Fruit fly (Drosophila melanogaster) whole organism, prepupa: ENCODE results near the gene Rpn3.

Source experiments
- CG10631 ChIP-seq: fragments of 200-800 bp; sonication (Bioruptor generic); optimal IDR thresholded peaks from 2 replicates; lab custom pipeline; 2016; ENCODE audit warnings: missing biosample characterization, missing genetic modification characterization
- CG10669 ChIP-seq: fragments of 200-800 bp; sonication (Bioruptor generic); optimal IDR thresholded peaks from 3 replicates; lab custom pipeline; 2018; ENCODE audit warnings: missing biosample characterization, mild to moderate bottlenecking, missing genetic modification characterization, moderate library complexity
- CG11294 ChIP-seq: fragments of 200-800 bp; sonication (Bioruptor generic); IDR thresholded peaks from 2 replicates; pipeline ENCODE4 v1.3.6; 2022; ENCODE audit warnings: missing biosample characterization, missing genetic modification characterization
- CG11762 ChIP-seq: fragments of 200-800 bp; sonication (Bioruptor generic); optimal IDR thresholded peaks from 3 replicates; lab custom pipeline; 2016; ENCODE audit warnings: missing biosample characterization, missing genetic modification characterization; ENCODE audit not compliant: insufficient read depth
- CG11902 ChIP-seq: fragments of 200-800 bp; sonication (Bioruptor generic); optimal IDR thresholded peaks from 3 replicates; lab custom pipeline; 2016; ENCODE audit warnings: missing biosample characterization, missing genetic modification characterization
- CG15336 ChIP-seq: fragments of 200-800 bp; sonication (Bioruptor generic); IDR thresholded peaks from 2 replicates; pipeline ENCODE4 v1.3.6; 2022; ENCODE audit warnings: missing biosample characterization, missing genetic modification characterization
- CG1621 ChIP-seq: fragments of 200-800 bp; sonication (Bioruptor generic); optimal IDR thresholded peaks from 3 replicates; lab custom pipeline; 2018; ENCODE audit warnings: missing biosample characterization, mild to moderate bottlenecking, missing genetic modification characterization
- CG16779 ChIP-seq: fragments of 200-800 bp; sonication (Bioruptor generic); optimal IDR thresholded peaks from 3 replicates; lab custom pipeline; 2017; ENCODE audit warnings: missing biosample characterization, mild to moderate bottlenecking, missing genetic modification characterization
- CG3032 ChIP-seq: fragments of 200-800 bp; optimal IDR thresholded peaks from 2 replicates; lab custom pipeline; 2019; ENCODE audit warnings: missing biosample characterization, mild to moderate bottlenecking, missing genetic modification characterization, moderate library complexity
- CG31627 ChIP-seq: fragments of 200-800 bp; sonication (Bioruptor generic); optimal IDR thresholded peaks from 3 replicates; lab custom pipeline; 2016; ENCODE audit warnings: missing biosample characterization, missing genetic modification characterization
- CG32006 ChIP-seq: fragments of 200-800 bp; sonication (Bioruptor generic); optimal IDR thresholded peaks from 3 replicates; lab custom pipeline; 2017; ENCODE audit warnings: missing biosample characterization, mild to moderate bottlenecking, missing genetic modification characterization
- CG34406 ChIP-seq: fragments of 200-800 bp; sonication (Bioruptor generic); optimal IDR thresholded peaks from 3 replicates; lab custom pipeline; 2016; ENCODE audit warnings: missing biosample characterization, missing genetic modification characterization
- CG6163 ChIP-seq: fragments of 200-800 bp; sonication (Bioruptor generic); IDR thresholded peaks from 3 replicates; pipeline ENCODE4 v1.3.6; 2022; ENCODE audit warnings: missing biosample characterization, missing genetic modification characterization
- CG6276 ChIP-seq: fragments of 200-800 bp; sonication (Bioruptor generic); optimal IDR thresholded peaks from 2 replicates; lab custom pipeline; 2017; ENCODE audit warnings: missing biosample characterization, mild to moderate bottlenecking, missing genetic modification characterization
- CG6792 ChIP-seq: fragments of 200-800 bp; sonication (Bioruptor generic); optimal IDR thresholded peaks from 3 replicates; lab custom pipeline; 2016; ENCODE audit warnings: missing biosample characterization, missing genetic modification characterization
- CG6808 ChIP-seq: fragments of 200-800 bp; sonication (Bioruptor generic); optimal IDR thresholded peaks from 3 replicates; lab custom pipeline; 2017; ENCODE audit warnings: missing biosample characterization, missing genetic modification characterization, mild to moderate bottlenecking, moderate library complexity, missing genetic modification reagents
- CG6854 ChIP-seq: fragments of 200-800 bp; sonication (Bioruptor generic); optimal IDR thresholded peaks from 2 replicates; lab custom pipeline; 2017; ENCODE audit warnings: missing biosample characterization, mild to moderate bottlenecking, missing genetic modification characterization
- CG7368 ChIP-seq: fragments of 200-800 bp; sonication (Bioruptor generic); optimal IDR thresholded peaks from 3 replicates; lab custom pipeline; 2016; ENCODE audit warnings: missing biosample characterization, missing genetic modification characterization
- CG8119 ChIP-seq: fragments of 200-800 bp; sonication (Bioruptor generic); IDR thresholded peaks from 3 replicates; pipeline ENCODE4 v1.3.6; 2022; ENCODE audit warnings: missing biosample characterization, missing genetic modification characterization
- CG8319 ChIP-seq: fragments of 200-800 bp; sonication (Bioruptor generic); optimal IDR thresholded peaks from 3 replicates; lab custom pipeline; 2016; ENCODE audit warnings: missing biosample characterization, missing genetic modification characterization
- CG8632 ChIP-seq: fragments of 200-800 bp; sonication (Bioruptor generic); optimal IDR thresholded peaks from 3 replicates; lab custom pipeline; 2016; ENCODE audit warnings: missing biosample characterization, missing genetic modification characterization
- Eip75B ChIP-seq: fragments of 200-800 bp; sonication (Bioruptor generic); optimal IDR thresholded peaks from 3 replicates; lab custom pipeline; 2016; ENCODE audit warnings: missing biosample characterization, missing genetic modification characterization
- Eip78C ChIP-seq: fragments of 200-800 bp; sonication (Bioruptor generic); peaks from one replicate; lab custom pipeline; 2016; ENCODE audit warnings: missing biosample characterization, missing genetic modification characterization
- Eip93F ChIP-seq: fragments of 200-800 bp; sonication (Bioruptor generic); optimal IDR thresholded peaks from 2 replicates; lab custom pipeline; 2016; ENCODE audit warnings: missing biosample characterization, mild to moderate bottlenecking, missing genetic modification characterization
- Ets21C ChIP-seq: fragments of 200-800 bp; sonication (Bioruptor generic); optimal IDR thresholded peaks from 3 replicates; lab custom pipeline; 2016; ENCODE audit warnings: missing biosample characterization, missing genetic modification characterization
- Ets96B ChIP-seq: fragments of 200-800 bp; optimal IDR thresholded peaks from 2 replicates; lab custom pipeline; 2019; ENCODE audit warnings: missing biosample characterization, mild to moderate bottlenecking, missing genetic modification characterization, moderate library complexity
- Gug ChIP-seq: fragments of 200-800 bp; sonication (Bioruptor generic); IDR thresholded peaks from 2 replicates; pipeline ENCODE4 v1.3.6; 2022; ENCODE audit warnings: missing biosample characterization, missing genetic modification characterization
- Hr39 ChIP-seq: fragments of 200-800 bp; sonication (Bioruptor generic); optimal IDR thresholded peaks from 2 replicates; lab custom pipeline; 2016; ENCODE audit warnings: missing biosample characterization, missing genetic modification characterization
- Hr4 ChIP-seq: fragments of 200-800 bp; sonication (Bioruptor generic); optimal IDR thresholded peaks from 3 replicates; lab custom pipeline; 2016; ENCODE audit warnings: missing biosample characterization, missing genetic modification characterization
- Met ChIP-seq: fragments of 200-800 bp; sonication (Bioruptor generic); optimal IDR thresholded peaks from 3 replicates; lab custom pipeline; 2016; ENCODE audit warnings: missing biosample characterization, missing genetic modification characterization
- OdsH ChIP-seq: fragments of 200-800 bp; sonication (Bioruptor generic); optimal IDR thresholded peaks from 3 replicates; lab custom pipeline; 2016; ENCODE audit warnings: missing biosample characterization, missing genetic modification characterization
- Smox ChIP-seq: fragments of 200-800 bp; sonication (Bioruptor generic); optimal IDR thresholded peaks from 3 replicates; lab custom pipeline; 2016; ENCODE audit warnings: missing biosample characterization, missing genetic modification characterization
- Sox102F ChIP-seq: fragments of 200-800 bp; sonication (Bioruptor generic); optimal IDR thresholded peaks from 2 replicates; lab custom pipeline; 2016; ENCODE audit warnings: missing biosample characterization, mild to moderate bottlenecking, missing genetic modification characterization
- Sox15 ChIP-seq: fragments of 200-800 bp; sonication (Bioruptor generic); optimal IDR thresholded peaks from 3 replicates; lab custom pipeline; 2016; ENCODE audit warnings: missing biosample characterization, missing genetic modification characterization
- achi ChIP-seq: fragments of 200-800 bp; sonication (Bioruptor generic); optimal IDR thresholded peaks from 3 replicates; lab custom pipeline; 2016; ENCODE audit warnings: missing biosample characterization, missing genetic modification characterization
- acj6 ChIP-seq: fragments of 200-800 bp; sonication (Bioruptor generic); optimal IDR thresholded peaks from 3 replicates; lab custom pipeline; 2016; ENCODE audit warnings: missing biosample characterization, missing genetic modification characterization
- cyc ChIP-seq: fragments of 200-800 bp; sonication (Bioruptor generic); optimal IDR thresholded peaks from 3 replicates; lab custom pipeline; 2016; ENCODE audit warnings: missing biosample characterization, missing genetic modification characterization
- dac ChIP-seq: fragments of 200-800 bp; sonication (Bioruptor generic); optimal IDR thresholded peaks from 2 replicates; lab custom pipeline; 2017; ENCODE audit warnings: missing biosample characterization, mild to moderate bottlenecking, missing genetic modification characterization
- eg ChIP-seq: fragments of 200-800 bp; sonication (Bioruptor generic); IDR thresholded peaks from 3 replicates; pipeline ENCODE4 v1.3.6; 2022; ENCODE audit warnings: missing biosample characterization, missing genetic modification characterization
- esn ChIP-seq: fragments of 200-800 bp; sonication (Bioruptor generic); optimal IDR thresholded peaks from 2 replicates; lab custom pipeline; 2016; ENCODE audit warnings: missing biosample characterization, mild to moderate bottlenecking, missing genetic modification characterization, moderate library complexity
- fd85E ChIP-seq: fragments of 200-800 bp; sonication (Bioruptor generic); optimal IDR thresholded peaks from 3 replicates; lab custom pipeline; 2016; ENCODE audit warnings: missing biosample characterization, missing genetic modification characterization
- fkh ChIP-seq: fragments of 200-800 bp; sonication (Bioruptor generic); optimal IDR thresholded peaks from 3 replicates; lab custom pipeline; 2017; ENCODE audit warnings: missing biosample characterization, mild to moderate bottlenecking, missing genetic modification characterization, moderate library complexity
- lz ChIP-seq: fragments of 200-800 bp; sonication (Bioruptor generic); optimal IDR thresholded peaks from 3 replicates; lab custom pipeline; 2016; ENCODE audit warnings: missing biosample characterization, missing genetic modification characterization
- net ChIP-seq: fragments of 200-800 bp; sonication (Bioruptor generic); optimal IDR thresholded peaks from 3 replicates; lab custom pipeline; 2016; ENCODE audit warnings: missing biosample characterization, missing genetic modification characterization
- pdm3 ChIP-seq: fragments of 200-800 bp; sonication (Bioruptor generic); optimal IDR thresholded peaks from 3 replicates; lab custom pipeline; 2016; ENCODE audit warnings: missing biosample characterization, missing genetic modification characterization
- salr ChIP-seq, 2 experiments: fragments of 200-800 bp; sonication (Bioruptor generic); optimal IDR thresholded peaks; 3 replicates each; lab custom pipeline; 2016 to 2018; ENCODE audit warnings: missing biosample characterization in 2 of 2, missing genetic modification characterization in 2 of 2, mild to moderate bottlenecking in 1 of 2
- spab ChIP-seq: fragments of 200-800 bp; sonication (Bioruptor generic); optimal IDR thresholded peaks from 2 replicates; lab custom pipeline; 2017; ENCODE audit warnings: missing biosample characterization, mild to moderate bottlenecking, missing genetic modification characterization, missing genetic modification reagents
- ss ChIP-seq, 2 experiments: fragments of 200-800 bp; sonication (Bioruptor generic); optimal IDR thresholded peaks; 2 replicates in 1 of 2; 3 replicates in 1 of 2; lab custom pipeline; 2017 to 2018; ENCODE audit warnings: mild to moderate bottlenecking in 2 of 2, missing biosample characterization in 2 of 2, missing genetic modification characterization in 2 of 2, moderate library complexity in 1 of 2
- svp ChIP-seq: fragments of 200-800 bp; sonication (Bioruptor generic); peaks from one replicate; lab custom pipeline; 2016; ENCODE audit warnings: missing biosample characterization, missing genetic modification characterization
- topi ChIP-seq: fragments of 200-800 bp; sonication (Bioruptor generic); optimal IDR thresholded peaks from 3 replicates; lab custom pipeline; 2016; ENCODE audit warnings: missing biosample characterization, missing genetic modification characterization
- vri ChIP-seq: fragments of 200-800 bp; sonication (Bioruptor generic); optimal IDR thresholded peaks from 3 replicates; lab custom pipeline; 2016; ENCODE audit warnings: missing biosample characterization, mild to moderate bottlenecking, missing genetic modification characterization

The Rpn3 gene

DNA sequence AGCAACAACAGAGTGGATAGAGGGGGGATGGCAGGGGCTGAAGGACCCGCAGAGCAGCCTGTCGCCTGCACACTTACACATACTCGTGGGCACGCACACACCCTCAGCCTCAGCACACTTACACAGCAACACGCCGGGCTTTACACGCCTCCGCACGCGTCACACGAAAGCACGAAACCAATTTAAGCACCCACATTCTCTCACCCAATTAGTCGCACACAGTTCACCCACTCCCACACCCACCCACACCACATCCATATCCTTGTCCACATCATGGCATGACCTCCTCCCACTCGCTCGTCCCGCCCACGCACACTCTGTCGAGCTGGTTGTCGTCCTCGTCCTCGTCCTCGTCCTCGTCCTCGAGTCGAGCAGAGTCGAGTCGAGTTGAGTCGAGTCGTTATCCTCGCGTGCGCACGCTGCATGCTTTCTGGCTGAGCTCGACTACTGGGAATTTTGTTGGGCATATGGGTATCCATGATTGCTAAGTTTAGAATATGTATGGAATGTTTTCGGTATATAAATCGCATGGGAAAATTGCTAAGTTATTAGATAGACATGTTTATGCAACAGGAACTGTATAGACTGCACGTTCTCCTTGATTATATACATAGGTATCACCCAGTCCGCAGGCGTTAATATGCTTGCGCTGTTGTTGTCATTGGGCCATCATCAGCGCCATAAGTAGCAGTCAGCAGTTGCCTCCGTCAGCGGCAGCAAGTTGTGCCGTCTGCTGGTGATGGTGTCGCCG lies 39.5 kb upstream of the Rpn3 start:
- peak; percentile 67 for TF ChIP-seq spab (GFP tag; lab: Kevin White, UChicago)
- TF ChIP-seq Smox (GFP tag; lab: Kevin White, UChicago): peak; percentile 63
- TF ChIP-seq fd85E (GFP tag; lab: Kevin White, UChicago): no peak
- peak; percentile 71 for TF ChIP-seq Sox102F
- TF ChIP-seq Hr39 (GFP tag; lab: Kevin White, UChicago): peak; percentile 80
- peak; percentile 44 for TF ChIP-seq CG11762 (GFP tag; lab: Kevin White, UChicago)
- TF ChIP-seq salr (GFP tag; optimal IDR thresholded peaks at IDR 0.05; lab: Kevin White, UChicago): peak; percentile 51 to 62
- peak; percentile 75 for TF ChIP-seq CG6792 (GFP tag; lab: Kevin White, UChicago)
- TF ChIP-seq CG34406 (GFP tag; lab: Kevin White, UChicago): peak; percentile 60
- TF ChIP-seq Met (GFP tag; lab: Kevin White, UChicago): peak; percentile 74
- peak; percentile 5 for TF ChIP-seq CG16779 (tag; lab: Kevin White, UChicago)
- peak; percentile 63 for TF ChIP-seq CG15336 (GFP tag; lab: Robert Waterston, UW)
- TF ChIP-seq Ets96B: peak; percentile 78
- TF ChIP-seq topi (GFP tag; lab: Kevin White, UChicago): peak; percentile 69
- peak; percentile 78 for TF ChIP-seq eg (GFP tag; lab: Robert Waterston, UW)
- TF ChIP-seq CG31627 (GFP tag; lab: Kevin White, UChicago): peak; percentile 79
- TF ChIP-seq CG1621 (tag; lab: Kevin White, UChicago): peak; percentile 72
- peak; percentile 53 for TF ChIP-seq CG8632 (GFP tag; lab: Kevin White, UChicago)
- peak; percentile 73 for TF ChIP-seq CG10631
- TF ChIP-seq pdm3 (GFP tag; lab: Kevin White, UChicago): peak; percentile 72
- peak; percentile 62 for TF ChIP-seq Sox15 (GFP tag; lab: Kevin White, UChicago)
- peak; percentile 85 for TF ChIP-seq svp (GFP tag; lab: Kevin White, UChicago)
- peak; percentile 74 for TF ChIP-seq Gug
- peak; percentile 71 for TF ChIP-seq achi (GFP tag; lab: Kevin White, UChicago)
- TF ChIP-seq net (GFP tag; lab: Kevin White, UChicago): peak; percentile 67
- TF ChIP-seq cyc (GFP tag; lab: Kevin White, UChicago): peak; percentile 75
- peak; percentile 71; the same call in 1 of the 2 replicates for TF ChIP-seq CG11294 (GFP tag; lab: Robert Waterston, UW)
- peak; percentile 75 for TF ChIP-seq Hr4 (GFP tag; lab: Kevin White, UChicago)
- no peak for TF ChIP-seq dac
- peak; percentile 77 for TF ChIP-seq CG10669 (GFP tag; lab: Kevin White, UChicago)
- TF ChIP-seq ss (GFP tag; optimal IDR thresholded peaks at IDR 0.05; lab: Kevin White, UChicago): peak; percentile 44 to 72
- peak; percentile 80 for TF ChIP-seq lz (GFP tag; lab: Kevin White, UChicago)
- no peak for TF ChIP-seq CG6854
- peak; percentile 80 for TF ChIP-seq CG6163 (GFP tag; lab: Robert Waterston, UW)
- TF ChIP-seq Eip78C (GFP tag; lab: Kevin White, UChicago): peak; percentile 88
- peak; percentile 74 for TF ChIP-seq OdsH (GFP tag; lab: Kevin White, UChicago)
- TF ChIP-seq CG6276 (GFP tag; lab: Kevin White, UChicago): peak; percentile 57
- peak; percentile 54 for TF ChIP-seq vri
- peak; percentile 51 for TF ChIP-seq CG8319 (GFP tag; lab: Kevin White, UChicago)
- peak; percentile 70 for TF ChIP-seq CG8119 (GFP tag; lab: Robert Waterston, UW)
- peak; percentile 76 for TF ChIP-seq CG32006 (GFP tag; lab: Kevin White, UChicago)
- no peak for TF ChIP-seq Eip93F (GFP tag; lab: Kevin White, UChicago)
- TF ChIP-seq fkh (GFP tag; lab: Kevin White, UChicago): peak; percentile 15
- peak; percentile 76 for TF ChIP-seq CG3032 (tag; lab: Kevin White, UChicago)
- TF ChIP-seq CG6808 (GFP tag; lab: Kevin White, UChicago): peak; percentile 56
- peak; percentile 66 for TF ChIP-seq CG11902 (GFP tag; lab: Kevin White, UChicago)
- TF ChIP-seq CG7368: peak; percentile 63
- peak; percentile 73 for TF ChIP-seq Eip75B (GFP tag; lab: Kevin White, UChicago)
- TF ChIP-seq esn (GFP tag; lab: Kevin White, UChicago): peak; percentile 77
- TF ChIP-seq Ets21C: peak; percentile 61
- TF ChIP-seq acj6 (GFP tag; lab: Kevin White, UChicago): peak; percentile 70
